Fruit fly (Drosophila melanogaster): ENCODE results near the gene Irp-1B.

DNA sequence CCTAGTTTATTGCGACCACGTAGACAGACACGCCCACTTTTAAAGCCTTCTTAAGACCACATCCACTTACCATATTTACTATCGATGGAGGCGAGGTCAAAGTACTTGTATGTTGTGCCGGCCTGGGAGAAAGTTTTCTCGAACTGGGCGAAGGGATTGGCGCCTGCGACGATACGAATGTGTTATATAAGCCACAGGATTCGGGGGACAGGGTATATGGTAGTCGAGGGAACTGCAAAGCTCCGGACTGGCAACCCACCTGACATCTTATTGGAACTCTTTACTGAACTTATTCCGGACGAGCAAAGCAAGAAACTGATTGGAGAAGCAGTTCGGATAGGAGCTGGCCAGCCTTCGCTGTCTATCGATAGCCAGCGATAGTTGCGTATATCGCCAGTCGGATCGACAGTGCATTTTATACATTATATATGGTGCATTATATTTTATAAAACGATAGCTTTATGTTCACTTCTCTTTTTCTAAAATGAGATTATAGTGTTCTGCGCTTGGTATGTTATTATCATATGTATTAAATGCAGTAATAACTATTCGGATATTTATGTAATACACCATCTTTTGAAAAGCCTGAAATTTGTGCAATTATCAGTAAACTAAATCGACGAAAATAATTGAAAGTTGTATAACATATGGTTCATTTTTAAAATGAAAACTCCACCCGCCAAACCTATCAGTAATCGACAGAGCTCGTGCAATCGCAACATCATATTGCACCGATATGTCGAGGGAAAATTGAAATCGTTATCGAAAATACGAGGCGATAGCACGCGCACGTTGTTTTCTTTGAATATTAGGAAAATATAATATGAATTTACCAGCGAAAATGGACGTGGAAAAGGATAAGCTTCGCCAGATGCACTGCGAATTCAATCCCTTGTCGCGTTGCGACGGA lies at the start of gene Irp-1B, which contains the start of gene Rrp46:
- TF ChIP-seq dac (GFP tag; optimal IDR thresholded peaks at IDR 0.05) (no peak), ss (GFP tag; optimal IDR thresholded peaks at IDR 0.05) (no peak), CG11762 (GFP tag; optimal IDR thresholded peaks at IDR 0.05; ENCODE audit: insufficient read depth) (no peak), Blimp-1 (GFP tag; optimal IDR thresholded peaks at IDR 0.05) (no peak), eg (GFP tag; IDR thresholded peaks at IDR 0.05) (no peak), Sox15 (GFP tag; optimal IDR thresholded peaks at IDR 0.05) (no peak), CG3919 (GFP tag; optimal IDR thresholded peaks at IDR 0.05) (no peak)
